Comparison of ENCODE assay signal across 2 worm cellular contexts in genomic region chrII:3185848-3186247, ce11.
TF ChIP-seq lines count a peak whose summit lies in the region.

No protein-coding gene starts in this region.

TF ChIP-seq in whole organism, L4 larva, 104 proteins besides CTCF, POLR2A, EP300 and RAD21:
- TF ChIP-seq set-16 (GFP tag; IDR thresholded peaks at IDR 0.05; lab: Robert Waterston, UW) (peak; percentile 55), duxl-1 (tag; optimal IDR thresholded peaks at IDR 0.05; lab: Kevin White, UChicago; ENCODE audit: poor library complexity) (no peak), nhr-42 (GFP tag; IDR thresholded peaks at IDR 0.05; lab: Robert Waterston, UW) (no peak), ceh-28 (tag; optimal IDR thresholded peaks at IDR 0.05; lab: Kevin White, UChicago) (no peak), aha-1 (tag; lab: Kevin White, UChicago) (peak; percentile 21), spr-3 (GFP tag; optimal IDR thresholded peaks at IDR 0.05; lab: Kevin White, UChicago) (no peak), lir-3 (tag; optimal IDR thresholded peaks at IDR 0.05; lab: Kevin White, UChicago) (no peak), Y48G9A.11 (GFP tag; IDR thresholded peaks at IDR 0.05; lab: Robert Waterston, UW) (peak; percentile 41; the same call in 1 of the 2 replicates), egl-43 (GFP tag; IDR thresholded peaks at IDR 0.05; lab: Robert Waterston, UW) (0 out of 2 replicates have a peak, but pooled peaks have one; percentile 44)

TF ChIP-seq in whole organism, young adult, 124 proteins besides CTCF, POLR2A, EP300 and RAD21:
- TF ChIP-seq zfh-2 (GFP tag; conservative IDR thresholded peaks at IDR 0.05; lab: Robert Waterston, UW) (peak; percentile 67), mel-28 (tag; optimal IDR thresholded peaks at IDR 0.05; lab: Kevin White, UChicago; ENCODE audit: borderline replicate concordance) (no peak)
